Fruit fly (Drosophila melanogaster) whole organism, embryonic: ENCODE results near the gene CG16789.

ENCODE experiments used
- Bgb ChIP-seq: fragments of 200-800 bp; sonication (Bioruptor generic); IDR thresholded peaks from 2 replicates; pipeline ENCODE4 v1.3.6; 2022; ENCODE audit warnings: missing biosample characterization, missing genetic modification characterization; ENCODE audit not compliant: partially characterized antibody
- CG11695 ChIP-seq: fragments of 200-800 bp; sonication (Bioruptor generic); IDR thresholded peaks from 3 replicates; pipeline ENCODE4 v1.3.6; 2022; ENCODE audit warnings: missing biosample characterization, missing genetic modification characterization
- CG12391 ChIP-seq: fragments of 200-800 bp; sonication (Bioruptor generic); optimal IDR thresholded peaks from 3 replicates; lab custom pipeline; 2018; ENCODE audit warnings: missing biosample characterization, mild to moderate bottlenecking, missing genetic modification characterization, moderate library complexity
- CG12744 ChIP-seq: fragments of 200-800 bp; sonication (Bioruptor generic); optimal IDR thresholded peaks from 2 replicates; lab custom pipeline; 2016; ENCODE audit warnings: missing biosample characterization, missing genetic modification characterization
- CG12769 ChIP-seq: fragments of 200-800 bp; sonication (Bioruptor generic); optimal IDR thresholded peaks from 2 replicates; lab custom pipeline; 2019; ENCODE audit warnings: missing biosample characterization, mild to moderate bottlenecking, missing genetic modification characterization, moderate library complexity
- CG12942 ChIP-seq: fragments of 200-800 bp; sonication (Bioruptor generic); optimal IDR thresholded peaks from 3 replicates; lab custom pipeline; 2016; ENCODE audit warnings: missing biosample characterization, missing genetic modification characterization
- CG14710 ChIP-seq: fragments of 200-800 bp; sonication (Bioruptor generic); optimal IDR thresholded peaks from 3 replicates; lab custom pipeline; 2019; ENCODE audit warnings: missing biosample characterization, mild to moderate bottlenecking, missing genetic modification characterization, moderate library complexity
- CG15479 ChIP-seq: fragments of 200-800 bp; sonication (Bioruptor generic); optimal IDR thresholded peaks from 3 replicates; lab custom pipeline; 2019; ENCODE audit warnings: missing biosample characterization, mild to moderate bottlenecking, missing genetic modification characterization, moderate library complexity
- CG17612 ChIP-seq: fragments of 200-800 bp; sonication (Bioruptor generic); IDR thresholded peaks from 2 replicates; pipeline ENCODE4 v1.3.6; 2022; ENCODE audit warnings: missing biosample characterization, missing genetic modification characterization
- CG18262 ChIP-seq: fragments of 200-800 bp; optimal IDR thresholded peaks from 3 replicates; lab custom pipeline; 2019; ENCODE audit warnings: missing biosample characterization, mild to moderate bottlenecking, missing genetic modification characterization, moderate library complexity
- CG1832 ChIP-seq: fragments of 200-800 bp; sonication (Bioruptor generic); optimal IDR thresholded peaks from 2 replicates; lab custom pipeline; 2017; ENCODE audit warnings: missing biosample characterization, mild to moderate bottlenecking, missing genetic modification characterization, inconsistent platforms
- CG3407 ChIP-seq: fragments of 200-800 bp; sonication (Bioruptor generic); optimal IDR thresholded peaks from 2 replicates; lab custom pipeline; 2018; ENCODE audit warnings: missing biosample characterization, mild to moderate bottlenecking, missing genetic modification characterization
- CG4854 ChIP-seq: fragments of 200-800 bp; sonication (Bioruptor generic); optimal IDR thresholded peaks from 2 replicates; lab custom pipeline; 2016; ENCODE audit warnings: missing biosample characterization, missing genetic modification characterization, inconsistent platforms
- CG6689 ChIP-seq: fragments of 200-800 bp; sonication (Bioruptor generic); IDR thresholded peaks from 2 replicates; pipeline ENCODE4 v1.3.6; 2022; ENCODE audit warnings: missing biosample characterization, missing genetic modification characterization
- Chrac-16 ChIP-seq: fragments of 200-800 bp; sonication (Bioruptor generic); optimal IDR thresholded peaks from 3 replicates; lab custom pipeline; 2016; ENCODE audit warnings: missing biosample characterization, missing genetic modification characterization
- CoRest ChIP-seq: fragments of 200-800 bp; sonication (Bioruptor generic); optimal IDR thresholded peaks from 3 replicates; lab custom pipeline; 2018; ENCODE audit warnings: missing biosample characterization, mild to moderate bottlenecking, missing genetic modification characterization, moderate library complexity
- D19A ChIP-seq: fragments of 200-800 bp; optimal IDR thresholded peaks from 3 replicates; lab custom pipeline; 2019; ENCODE audit warnings: missing biosample characterization, mild to moderate bottlenecking, missing genetic modification characterization, moderate library complexity
- Drgx ChIP-seq: fragments of 200-800 bp; sonication (Bioruptor generic); IDR thresholded peaks from 2 replicates; pipeline ENCODE4 v1.3.6; 2022; ENCODE audit warnings: missing biosample characterization, missing genetic modification characterization
- HLH54F ChIP-seq: fragments of 200-800 bp; sonication (Bioruptor generic); optimal IDR thresholded peaks from 3 replicates; lab custom pipeline; 2016; ENCODE audit warnings: missing biosample characterization, missing genetic modification characterization
- Hand ChIP-seq: fragments of 200-800 bp; sonication (Bioruptor generic); optimal IDR thresholded peaks from 2 replicates; lab custom pipeline; 2017; ENCODE audit warnings: mild to moderate bottlenecking, missing biosample characterization, missing genetic modification reagents, missing genetic modification characterization
- Hr51 ChIP-seq, 2 experiments: fragments of 200-800 bp; sonication (Bioruptor generic); optimal IDR thresholded peaks; 2 replicates in 1 of 2; 3 replicates in 1 of 2; lab custom pipeline; 2016 to 2018; ENCODE audit warnings: missing biosample characterization in 2 of 2, missing genetic modification characterization in 2 of 2, mild to moderate bottlenecking in 1 of 2, moderate library complexity in 1 of 2
- Lpt ChIP-seq: fragments of >200 bp; optimal IDR thresholded peaks from 2 replicates; lab custom pipeline; 2018; ENCODE audit warnings: missing biosample characterization, missing genetic modification characterization
- MTF-1 ChIP-seq: fragments of 200-800 bp; sonication (Bioruptor generic); optimal IDR thresholded peaks from 2 replicates; lab custom pipeline; 2018; ENCODE audit warnings: missing biosample characterization, mild to moderate bottlenecking, missing genetic modification characterization, borderline replicate concordance
- NC2β ChIP-seq: fragments of 200-800 bp; sonication (Bioruptor generic); optimal IDR thresholded peaks from 2 replicates; lab custom pipeline; 2016; ENCODE audit warnings: missing biosample characterization, missing genetic modification characterization
- Nf-YC ChIP-seq: fragments of 200-800 bp; optimal IDR thresholded peaks from 3 replicates; lab custom pipeline; 2019; ENCODE audit warnings: missing biosample characterization, mild to moderate bottlenecking, missing genetic modification characterization, moderate library complexity
- Opbp ChIP-seq: fragments of 200-800 bp; sonication (Bioruptor generic); IDR thresholded peaks from 3 replicates; pipeline ENCODE4 v1.3.6; 2022; ENCODE audit warnings: missing biosample characterization, missing genetic modification characterization; ENCODE audit not compliant: partially characterized antibody
- PHDP ChIP-seq: fragments of 200-800 bp; sonication (Bioruptor generic); optimal IDR thresholded peaks from 3 replicates; lab custom pipeline; 2018; ENCODE audit warnings: missing biosample characterization, mild to moderate bottlenecking, missing genetic modification characterization, moderate library complexity
- Ptx1 ChIP-seq: fragments of 200-800 bp; sonication (Bioruptor generic); IDR thresholded peaks from 2 replicates; pipeline ENCODE4 v1.3.6; 2022; ENCODE audit warnings: missing biosample characterization, missing genetic modification characterization
- Rx ChIP-seq: fragments of 200-800 bp; sonication (Bioruptor generic); IDR thresholded peaks from 2 replicates; pipeline ENCODE4 v1.3.6; 2022; ENCODE audit warnings: missing biosample characterization, missing genetic modification characterization
- Stat92E ChIP-seq, 3 experiments: fragments of >200 bp in 2 of 3; fragments of 200-800 bp in 1 of 3; sonication (Bioruptor generic) in 1 of 3; optimal IDR thresholded peaks; 2 replicates each; lab custom pipeline; 2017 to 2019; ENCODE audit warnings: missing biosample characterization in 3 of 3, missing genetic modification characterization in 3 of 3, mild to moderate bottlenecking in 1 of 3, moderate library complexity in 1 of 3
- ato ChIP-seq: fragments of 200-800 bp; sonication (Bioruptor generic); IDR thresholded peaks from 2 replicates; pipeline ENCODE4 v1.3.6; 2022; ENCODE audit warnings: missing biosample characterization, missing genetic modification characterization; ENCODE audit not compliant: partially characterized antibody
- bsh ChIP-seq, 2 experiments: fragments of 200-800 bp; sonication (Bioruptor generic); optimal IDR thresholded peaks; 2 replicates each; lab custom pipeline; 2017 to 2018; ENCODE audit warnings: mild to moderate bottlenecking in 2 of 2, missing biosample characterization in 2 of 2, missing genetic modification characterization in 2 of 2, moderate library complexity in 1 of 2
- ci ChIP-seq: fragments of 200-800 bp; sonication (Bioruptor generic); IDR thresholded peaks from 3 replicates; pipeline ENCODE4 v1.3.6; 2022; ENCODE audit warnings: missing biosample characterization, missing genetic modification characterization
- crol ChIP-seq: fragments of 200-800 bp; sonication (Bioruptor generic); IDR thresholded peaks from 2 replicates; pipeline ENCODE4 v1.3.6; 2022; ENCODE audit warnings: missing biosample characterization, missing genetic modification characterization
- disco-r ChIP-seq: fragments of 200-800 bp; sonication (Bioruptor generic); optimal IDR thresholded peaks from 2 replicates; lab custom pipeline; 2016; ENCODE audit warnings: missing biosample characterization, missing genetic modification characterization
- dpn ChIP-seq, 2 experiments: fragments of 200-800 bp; sonication (Bioruptor generic); optimal IDR thresholded peaks; 3 replicates each; lab custom pipeline; 2016; ENCODE audit warnings: missing biosample characterization in 2 of 2, missing genetic modification characterization in 2 of 2
- fd102C ChIP-seq: fragments of 200-800 bp; sonication (Bioruptor generic); optimal IDR thresholded peaks from 2 replicates; lab custom pipeline; 2018; ENCODE audit warnings: missing biosample characterization, mild to moderate bottlenecking, missing genetic modification characterization, moderate library complexity
- h ChIP-seq: fragments of >200 bp; optimal IDR thresholded peaks from 2 replicates; lab custom pipeline; 2017
- nau ChIP-seq: fragments of 200-800 bp; sonication (Bioruptor generic); optimal IDR thresholded peaks from 3 replicates; lab custom pipeline; 2017; ENCODE audit warnings: missing biosample characterization, mild to moderate bottlenecking, missing genetic modification characterization, missing genetic modification reagents
- nmo ChIP-seq: fragments of 200-800 bp; sonication (Bioruptor generic); optimal IDR thresholded peaks from 2 replicates; lab custom pipeline; 2018; ENCODE audit warnings: missing biosample characterization, mild to moderate bottlenecking, missing genetic modification characterization, moderate library complexity
- nom ChIP-seq: fragments of 200-800 bp; sonication (Bioruptor generic); optimal IDR thresholded peaks from 2 replicates; lab custom pipeline; 2017; ENCODE audit warnings: missing biosample characterization, missing genetic modification characterization, mild to moderate bottlenecking, moderate library complexity, missing genetic modification reagents
- pho ChIP-seq: fragments of 200-800 bp; sonication (Bioruptor generic); optimal IDR thresholded peaks from 2 replicates; lab custom pipeline; 2016; ENCODE audit warnings: missing biosample characterization, missing genetic modification characterization
- pita ChIP-seq: fragments of 200-800 bp; sonication (Bioruptor generic); optimal IDR thresholded peaks from 2 replicates; lab custom pipeline; 2017; ENCODE audit warnings: missing biosample characterization, mild to moderate bottlenecking, missing genetic modification characterization
- psq ChIP-seq: fragments of 200-800 bp; sonication (Bioruptor generic); optimal IDR thresholded peaks from 2 replicates; lab custom pipeline; 2017; ENCODE audit warnings: missing biosample characterization, missing genetic modification characterization
- slp2 ChIP-seq: fragments of 200-800 bp; sonication (Bioruptor generic); optimal IDR thresholded peaks from 2 replicates; lab custom pipeline; 2016; ENCODE audit warnings: missing biosample characterization, missing genetic modification characterization
- tio ChIP-seq: fragments of 200-800 bp; sonication (Bioruptor generic); optimal IDR thresholded peaks from 2 replicates; lab custom pipeline; 2017; ENCODE audit warnings: missing biosample characterization, missing genetic modification characterization, inconsistent platforms
- trh ChIP-seq: fragments of 200-800 bp; sonication (Bioruptor generic); optimal IDR thresholded peaks from 2 replicates; lab custom pipeline; 2016; ENCODE audit warnings: missing biosample characterization, missing genetic modification characterization
- tup ChIP-seq: fragments of 200-800 bp; sonication (Bioruptor generic); optimal IDR thresholded peaks from 2 replicates; lab custom pipeline; 2016; ENCODE audit warnings: missing biosample characterization, mild to moderate bottlenecking, missing genetic modification characterization, moderate library complexity
- tx ChIP-seq: fragments of 200-800 bp; sonication (Bioruptor generic); optimal IDR thresholded peaks from 2 replicates; lab custom pipeline; 2016; ENCODE audit warnings: missing biosample characterization, missing genetic modification characterization
- zfh1 ChIP-seq: fragments of 200-800 bp; sonication (Bioruptor generic); IDR thresholded peaks from 3 replicates; pipeline ENCODE4 v1.3.6; 2022; ENCODE audit warnings: missing biosample characterization, missing genetic modification characterization

Gene CG16789

DNA sequence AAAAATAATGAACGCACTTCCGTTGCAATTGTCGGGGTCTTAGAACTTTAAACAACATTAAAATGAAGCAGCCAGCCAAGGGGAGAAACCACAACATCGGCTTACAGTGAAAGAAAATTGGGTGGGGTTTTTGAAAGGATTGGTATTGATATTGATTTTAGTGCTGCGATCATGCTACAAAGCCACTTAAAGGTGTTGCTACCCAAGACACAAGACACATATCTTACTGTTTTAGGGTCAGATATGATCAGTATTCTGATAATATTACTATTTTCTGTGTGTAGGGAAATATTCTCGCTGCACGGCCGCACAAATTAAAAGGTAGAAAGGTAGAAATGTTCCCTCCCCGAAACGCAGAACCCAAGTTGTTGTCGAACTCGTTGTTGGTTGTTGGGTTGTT is 39.1 kb downstream of the CG16789 start (continued):
- no peak for TF ChIP-seq ato (GFP tag; lab: Robert Waterston, UW)
- no peak for TF ChIP-seq CG12942 (GFP tag; lab: Kevin White, UChicago)
- peak; percentile 38 for TF ChIP-seq CG12391 (tag; lab: Kevin White, UChicago)
- TF ChIP-seq HLH54F = no peak
- TF ChIP-seq dpn (GFP tag; optimal IDR thresholded peaks at IDR 0.05; lab: Kevin White, UChicago) = peak; percentile 11 to 29
- TF ChIP-seq CG17612 (GFP tag; lab: Robert Waterston, UW) = no peak
- no peak for TF ChIP-seq h (lab: Kevin White, UChicago)
- TF ChIP-seq pho = no peak
- no peak for TF ChIP-seq CG11695 (GFP tag; lab: Robert Waterston, UW)
- peak; percentile 8 for TF ChIP-seq tup (GFP tag; lab: Kevin White, UChicago)
- TF ChIP-seq nom = peak; percentile 37
- TF ChIP-seq CG18262 = peak; percentile 77
- TF ChIP-seq Opbp (GFP tag; lab: Robert Waterston, UW) = no peak
- TF ChIP-seq CG12769 (tag; lab: Kevin White, UChicago) = no peak
- no peak for TF ChIP-seq Hr51 (GFP tag; optimal IDR thresholded peaks at IDR 0.05; lab: Kevin White, UChicago)
- TF ChIP-seq Drgx (GFP tag; lab: Robert Waterston, UW) = peak; percentile 46; the same call in 1 of the 2 replicates
- TF ChIP-seq nmo = peak; percentile 63
- peak; percentile 68; the same call in 1 of the 3 replicates for TF ChIP-seq zfh1 (GFP tag; lab: Robert Waterston, UW)
- TF ChIP-seq slp2 (GFP tag; lab: Kevin White, UChicago) = peak; percentile 12
- TF ChIP-seq CG14710 (tag; lab: Kevin White, UChicago) = peak; percentile 67
- TF ChIP-seq tx (GFP tag; lab: Kevin White, UChicago) = no peak
- TF ChIP-seq disco-r = no peak
- peak; percentile 35 for TF ChIP-seq fd102C
- TF ChIP-seq CG15479 = no peak
- TF ChIP-seq Chrac-16 (GFP tag; lab: Kevin White, UChicago) = peak; percentile 36
- no peak for TF ChIP-seq CG1832 (GFP tag; lab: Kevin White, UChicago)
- peak; percentile 24 for TF ChIP-seq CG3407 (GFP tag; lab: Kevin White, UChicago)
- no peak for TF ChIP-seq CG12744
- no peak for TF ChIP-seq Lpt (GFP tag; lab: Kevin White, UChicago)
- TF ChIP-seq bsh (GFP tag; optimal IDR thresholded peaks at IDR 0.05; lab: Kevin White, UChicago) = peak; percentile 47 to 77
- TF ChIP-seq Nf-YC (tag; lab: Kevin White, UChicago) = no peak
- no peak for TF ChIP-seq Hand (GFP tag; lab: Kevin White, UChicago)
- TF ChIP-seq trh = no peak
- TF ChIP-seq PHDP (tag; lab: Kevin White, UChicago) = no peak
- peak; percentile 50 for TF ChIP-seq D19A
- peak; percentile 55; the same call in 1 of the 2 replicates for TF ChIP-seq CG6689 (GFP tag; lab: Robert Waterston, UW)
- peak; percentile 63 for TF ChIP-seq NC2β
- peak; percentile 13 for TF ChIP-seq MTF-1 (GFP tag; lab: Kevin White, UChicago)
- no peak for TF ChIP-seq CG4854 (GFP tag; lab: Kevin White, UChicago)
- TF ChIP-seq tio (GFP tag; lab: Kevin White, UChicago) = peak; percentile 43
- no peak for TF ChIP-seq Rx (GFP tag; lab: Robert Waterston, UW)
- TF ChIP-seq pita (GFP tag; lab: Kevin White, UChicago) = no peak
- no peak for TF ChIP-seq nau (GFP tag; lab: Kevin White, UChicago)
- peak in 1 of 3 experiments; percentile 30 for TF ChIP-seq Stat92E (GFP tag; optimal IDR thresholded peaks at IDR 0.05; lab: Kevin White, UChicago)
- 0 out of 2 replicates have a peak, but pooled peaks have one; percentile 10 for TF ChIP-seq Ptx1 (GFP tag; lab: Robert Waterston, UW)
- TF ChIP-seq Bgb (GFP tag; lab: Robert Waterston, UW) = no peak
- peak; percentile 28 for TF ChIP-seq CoRest (tag; lab: Kevin White, UChicago)
- TF ChIP-seq crol = peak; percentile 29; the same call in 1 of the 2 replicates
- TF ChIP-seq ci (GFP tag; lab: Robert Waterston, UW) = peak; percentile 52; the same call in 1 of the 3 replicates
- TF ChIP-seq psq (GFP tag; lab: Kevin White, UChicago) = no peak
